Worm (Caenorhabditis elegans): Measurements from ENCODE around the gene F54D12.8.

The F54D12.8 gene

DNA sequence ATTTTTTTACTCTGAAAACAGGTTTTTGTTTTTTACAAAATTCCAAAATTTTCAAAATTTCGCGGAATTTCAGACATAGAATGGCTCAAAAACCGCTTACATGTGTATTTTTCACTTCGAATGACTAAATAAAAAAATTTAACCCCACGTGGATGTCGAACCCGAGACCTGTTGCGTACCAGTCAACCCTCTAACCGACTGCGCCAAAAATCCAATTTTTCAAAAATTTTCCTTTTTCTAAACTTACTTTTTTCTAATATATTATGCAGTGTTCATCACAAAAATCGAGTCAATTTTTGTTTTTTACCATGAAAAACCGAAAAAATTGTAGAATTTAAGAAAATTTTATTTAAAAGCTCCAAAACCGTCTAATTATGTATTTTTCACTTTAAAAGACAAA, 31.9 kb downstream of the F54D12.8 start:
- TF ChIP-seq sea-1 (GFP tag; conservative IDR thresholded peaks at IDR 0.05) (no peak), pes-1 (GFP tag; IDR thresholded peaks at IDR 0.05) (no peak), tbx-11 (GFP tag; IDR thresholded peaks at IDR 0.05) (no peak)

DNA sequence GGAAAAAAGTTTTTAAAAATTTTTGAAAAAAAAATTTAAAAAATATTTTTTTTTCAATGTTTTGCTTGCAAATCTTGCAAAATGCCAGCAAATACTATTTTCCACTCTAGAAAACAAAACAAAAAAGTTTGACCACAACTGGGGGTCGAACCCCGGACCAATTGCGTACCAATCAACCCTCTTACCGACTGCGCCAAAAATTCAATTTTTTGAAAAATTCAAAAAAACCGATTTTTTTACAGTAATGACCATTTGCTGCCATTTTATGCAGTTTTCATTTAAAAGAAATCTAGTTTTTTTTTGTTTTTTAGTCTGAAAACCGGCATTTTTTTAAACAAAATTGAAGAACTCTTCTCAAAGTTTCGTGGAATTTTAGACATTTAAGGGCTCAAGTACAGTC, 35.4 kb downstream of the F54D12.8 start:
- TF ChIP-seq ets-7 (tag; optimal IDR thresholded peaks at IDR 0.05): no peak
- no peak for TF ChIP-seq ceh-36 (tag; optimal IDR thresholded peaks at IDR 0.05)
- no peak for TF ChIP-seq F13C5.2 (tag; optimal IDR thresholded peaks at IDR 0.05)
- no peak for TF ChIP-seq aly-1 (tag; optimal IDR thresholded peaks at IDR 0.05)
- no peak for TF ChIP-seq hnd-1 (tag; optimal IDR thresholded peaks at IDR 0.05)
- TF ChIP-seq flt-1 (GFP tag; IDR thresholded peaks at IDR 0.05): no peak
- no peak for TF ChIP-seq ceh-13 (GFP tag; optimal IDR thresholded peaks at IDR 0.05)
- no peak for TF ChIP-seq tra-4 (tag; optimal IDR thresholded peaks at IDR 0.05)

DNA sequence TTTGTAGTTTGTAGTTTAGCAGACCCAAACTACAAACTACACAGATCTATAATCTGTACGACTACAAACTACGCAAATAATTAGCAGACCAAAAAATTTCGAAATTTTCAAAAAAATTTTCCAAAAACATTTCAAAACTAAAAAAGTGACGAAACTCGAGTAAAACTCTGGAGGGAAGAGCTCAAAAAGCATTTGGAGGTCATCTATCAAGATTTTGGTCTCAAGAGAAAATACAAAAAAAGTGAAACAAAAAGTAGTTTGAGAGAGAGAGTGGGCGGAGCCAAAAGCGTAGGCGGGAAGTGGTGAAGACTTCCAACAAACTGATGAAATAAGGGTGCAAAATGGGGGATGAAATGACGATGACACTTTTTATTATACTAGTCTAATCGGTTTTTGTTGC, 37.6 kb downstream of the F54D12.8 start:
- no peak for TF ChIP-seq ceh-13 (GFP tag; optimal IDR thresholded peaks at IDR 0.05)
- no peak for TF ChIP-seq scrt-1 (GFP tag; IDR thresholded peaks at IDR 0.05)
- TF ChIP-seq flt-1 (GFP tag; IDR thresholded peaks at IDR 0.05): no peak
- TF ChIP-seq ama-1 (optimal IDR thresholded peaks at IDR 0.05): no peak
- TF ChIP-seq sea-1 (GFP tag; conservative IDR thresholded peaks at IDR 0.05): no peak
- no peak for TF ChIP-seq tbx-37 (GFP tag; conservative IDR thresholded peaks at IDR 0.05)
- no peak for TF ChIP-seq hmg-4 (GFP tag; optimal IDR thresholded peaks at IDR 0.05)
- TF ChIP-seq tbx-11 (GFP tag; IDR thresholded peaks at IDR 0.05): no peak
- TF ChIP-seq hnd-1 (tag; optimal IDR thresholded peaks at IDR 0.05): no peak
- no peak for TF ChIP-seq hmbx-1 (tag; optimal IDR thresholded peaks at IDR 0.05)
- TF ChIP-seq pes-1 (GFP tag; IDR thresholded peaks at IDR 0.05): no peak
- TF ChIP-seq tra-4 (tag; optimal IDR thresholded peaks at IDR 0.05): no peak
- no peak for TF ChIP-seq F13C5.2 (tag; optimal IDR thresholded peaks at IDR 0.05)

DNA sequence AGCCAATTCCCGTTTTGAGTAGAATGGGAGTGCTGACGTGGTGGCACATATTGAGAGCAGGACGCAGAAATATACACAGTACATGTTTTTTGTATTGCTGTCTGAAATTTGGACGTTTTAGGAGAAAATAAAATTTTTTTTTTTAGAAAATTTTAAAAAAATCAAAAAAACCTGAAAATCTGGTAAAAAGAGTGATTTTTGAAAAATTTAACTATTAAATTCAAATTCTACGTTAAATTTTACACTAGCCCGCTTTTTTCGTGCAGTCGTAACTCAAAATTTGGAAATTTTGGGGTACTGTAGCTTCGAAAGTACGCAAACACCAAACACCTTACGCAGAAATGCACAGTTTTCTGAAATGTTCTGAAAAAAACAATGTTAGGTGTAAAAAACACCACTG, 39.9 kb downstream of the F54D12.8 start, which contains the start of gene C13A10.2:
Gene C13A10.2, minus strand, starts transcription at position 101 of the 400 bp plus-strand sequence.
- TF ChIP-seq sea-1 (GFP tag; conservative IDR thresholded peaks at IDR 0.05): no peak

DNA sequence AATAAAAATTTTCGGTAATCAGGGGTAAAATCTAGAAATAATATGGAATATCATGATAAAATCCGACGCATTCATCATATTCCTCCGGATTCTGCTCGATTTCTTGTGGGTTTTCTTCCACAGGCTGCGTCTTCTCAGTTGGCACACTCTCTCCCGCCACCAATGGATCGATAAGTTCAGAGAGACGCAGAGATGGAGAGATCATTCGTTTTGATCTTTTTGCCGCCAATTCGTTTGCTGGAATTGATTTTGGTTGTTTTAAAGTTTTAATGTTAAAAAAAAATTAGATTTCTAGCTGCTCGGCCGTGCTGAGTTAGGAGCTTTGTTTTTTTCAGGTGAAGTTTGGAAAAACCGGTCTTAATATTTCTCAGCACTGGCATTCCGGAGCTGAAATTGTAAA, 40.6 kb downstream of the F54D12.8 start:
- TF ChIP-seq ceh-13 (GFP tag; optimal IDR thresholded peaks at IDR 0.05) (no peak), hmbx-1 (tag; optimal IDR thresholded peaks at IDR 0.05) (no peak), scrt-1 (GFP tag; IDR thresholded peaks at IDR 0.05) (no peak), B0310.2 (tag; optimal IDR thresholded peaks at IDR 0.05) (no peak), hnd-1 (tag; optimal IDR thresholded peaks at IDR 0.05) (no peak), ceh-36 (tag; optimal IDR thresholded peaks at IDR 0.05) (no peak), hmg-4 (GFP tag; optimal IDR thresholded peaks at IDR 0.05) (no peak), tbx-11 (GFP tag; IDR thresholded peaks at IDR 0.05) (no peak), sea-1 (GFP tag; conservative IDR thresholded peaks at IDR 0.05) (no peak), pes-1 (GFP tag; IDR thresholded peaks at IDR 0.05) (no peak), F13C5.2 (tag; optimal IDR thresholded peaks at IDR 0.05) (no peak), tbx-37 (GFP tag; conservative IDR thresholded peaks at IDR 0.05) (no peak), ets-7 (tag; optimal IDR thresholded peaks at IDR 0.05) (no peak)

DNA sequence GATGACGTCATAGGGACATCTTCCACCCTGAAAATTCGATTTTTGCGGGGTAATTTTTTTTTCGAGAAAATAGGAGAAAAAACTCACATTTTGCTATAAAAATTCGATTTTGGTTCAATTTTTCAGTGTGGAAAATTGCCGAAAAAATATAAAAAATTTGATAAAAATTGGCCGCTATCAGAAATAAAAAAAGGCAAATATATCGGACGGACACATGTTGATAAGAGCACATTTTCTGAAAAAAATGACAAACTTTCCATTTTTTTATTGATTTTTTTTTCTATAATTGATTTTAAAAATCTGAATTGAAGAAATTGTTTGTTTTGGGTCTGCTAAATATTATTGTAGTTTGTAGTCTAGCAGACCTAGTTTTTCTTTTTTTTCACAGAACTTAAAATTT, 42.4 kb downstream of the F54D12.8 start, which contains the start of gene C13A10.1:
Gene C13A10.1, minus strand, starts transcription at position 170 of the 400 bp plus-strand sequence.
- TF ChIP-seq flt-1 (GFP tag; IDR thresholded peaks at IDR 0.05): no peak
- no peak for TF ChIP-seq tra-4 (tag; optimal IDR thresholded peaks at IDR 0.05)
- TF ChIP-seq tbx-11 (GFP tag; IDR thresholded peaks at IDR 0.05): no peak
- no peak for TF ChIP-seq hmbx-1 (tag; optimal IDR thresholded peaks at IDR 0.05)
- TF ChIP-seq ceh-36 (tag; optimal IDR thresholded peaks at IDR 0.05): no peak
- no peak for TF ChIP-seq B0310.2 (tag; optimal IDR thresholded peaks at IDR 0.05)
- no peak for TF ChIP-seq ets-7 (tag; optimal IDR thresholded peaks at IDR 0.05)
- TF ChIP-seq scrt-1 (GFP tag; IDR thresholded peaks at IDR 0.05): no peak
- TF ChIP-seq F13C5.2 (tag; optimal IDR thresholded peaks at IDR 0.05): no peak
- no peak for TF ChIP-seq ama-1 (optimal IDR thresholded peaks at IDR 0.05)
- TF ChIP-seq ceh-13 (GFP tag; optimal IDR thresholded peaks at IDR 0.05): no peak
- no peak for TF ChIP-seq tbx-37 (GFP tag; conservative IDR thresholded peaks at IDR 0.05)
- TF ChIP-seq hmg-4 (GFP tag; optimal IDR thresholded peaks at IDR 0.05): no peak
- no peak for TF ChIP-seq sea-1 (GFP tag; conservative IDR thresholded peaks at IDR 0.05)
- no peak for TF ChIP-seq aly-1 (tag; optimal IDR thresholded peaks at IDR 0.05)
- no peak for TF ChIP-seq hnd-1 (tag; optimal IDR thresholded peaks at IDR 0.05)
- no peak for TF ChIP-seq pes-1 (GFP tag; IDR thresholded peaks at IDR 0.05)

All from whole organism, early embryonic.